Fruit fly (Drosophila melanogaster) ovary, adult (tissue): Measurements from ENCODE around the gene Tsf2.

Source experiments
- CG17801 ChIP-seq: fragments of 200-800 bp; optimal IDR thresholded peaks from 2 replicates; lab custom pipeline; 2019; ENCODE audit warnings: missing biosample characterization, mild to moderate bottlenecking, missing genetic modification characterization, moderate library complexity; ENCODE audit not compliant: partially characterized antibody

Gene Tsf2

DNA sequence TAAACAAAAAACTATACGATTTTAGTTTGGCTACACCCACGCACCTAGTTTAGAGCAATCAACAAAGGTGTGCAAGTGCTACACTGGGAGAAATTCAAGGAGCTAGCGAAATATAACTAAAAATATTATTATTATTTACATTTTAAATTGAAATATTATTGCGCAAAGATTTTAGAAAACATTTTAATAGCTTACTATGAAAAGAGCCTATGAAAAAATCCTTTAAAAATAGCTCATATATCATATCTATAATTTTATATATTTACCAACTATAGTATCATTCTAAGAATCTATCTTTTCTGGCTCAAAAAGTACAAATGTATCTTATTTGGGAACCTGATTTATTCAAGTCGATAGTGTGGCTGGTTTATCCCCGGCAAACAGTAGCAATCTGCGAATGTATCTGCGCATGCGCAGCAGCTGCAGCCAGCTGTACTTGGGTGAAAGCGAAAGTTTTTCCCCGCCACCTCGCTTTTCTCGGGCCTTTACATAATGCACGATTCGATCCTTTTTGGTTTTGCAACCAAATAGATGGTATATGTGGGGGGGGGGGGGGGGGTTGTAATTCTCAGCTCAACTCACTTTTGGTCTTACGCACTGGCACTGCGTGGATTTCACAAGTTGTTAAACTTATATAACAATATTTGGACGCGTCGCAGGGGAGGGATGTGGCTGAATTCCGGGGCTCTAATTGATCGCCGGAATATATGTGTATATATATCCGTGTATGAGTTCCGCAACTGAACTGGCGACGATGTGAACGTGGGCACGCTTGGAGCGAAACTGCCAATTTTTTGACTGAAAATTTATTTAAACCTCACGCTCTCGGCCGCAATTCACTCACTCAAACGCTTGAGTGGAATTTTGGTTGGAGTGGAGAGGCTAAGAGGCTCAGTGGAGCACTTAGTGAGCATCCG, 36.8 kb downstream of the Tsf2 start, which contains the start of gene CG10657:
CG10657 (minus strand) TSS at position 789 of the 917 bp plus-strand sequence.
- no peak for TF ChIP-seq CG17801 (GFP tag; lab: Kevin White, UChicago)

- no peak for TF ChIP-seq CG17801 (GFP tag; lab: Kevin White, UChicago)
These were observed 38.2 kb downstream of the Tsf2 start for dm6 chr3L:12495312-12495725.

DNA sequence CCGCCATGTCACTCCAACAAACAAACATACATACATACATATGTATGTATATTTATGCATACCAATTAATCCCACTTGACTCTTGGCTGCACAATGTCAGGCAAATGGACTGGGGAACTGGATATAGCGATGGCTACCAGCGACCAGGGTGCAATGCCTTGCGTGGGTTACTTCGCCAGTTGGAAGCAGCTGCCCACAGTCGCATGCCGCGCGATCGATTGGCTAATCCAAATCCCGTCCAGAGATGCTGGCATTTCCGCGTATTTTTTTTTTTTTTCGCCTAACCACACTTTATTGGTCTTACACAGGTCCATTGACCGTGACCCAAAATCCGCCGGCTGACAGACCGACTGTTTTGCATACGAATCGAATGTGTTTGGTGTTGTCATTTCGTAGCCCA, 39.3 kb downstream of the Tsf2 start:
- TF ChIP-seq CG17801 (GFP tag; lab: Kevin White, UChicago) = no peak

DNA sequence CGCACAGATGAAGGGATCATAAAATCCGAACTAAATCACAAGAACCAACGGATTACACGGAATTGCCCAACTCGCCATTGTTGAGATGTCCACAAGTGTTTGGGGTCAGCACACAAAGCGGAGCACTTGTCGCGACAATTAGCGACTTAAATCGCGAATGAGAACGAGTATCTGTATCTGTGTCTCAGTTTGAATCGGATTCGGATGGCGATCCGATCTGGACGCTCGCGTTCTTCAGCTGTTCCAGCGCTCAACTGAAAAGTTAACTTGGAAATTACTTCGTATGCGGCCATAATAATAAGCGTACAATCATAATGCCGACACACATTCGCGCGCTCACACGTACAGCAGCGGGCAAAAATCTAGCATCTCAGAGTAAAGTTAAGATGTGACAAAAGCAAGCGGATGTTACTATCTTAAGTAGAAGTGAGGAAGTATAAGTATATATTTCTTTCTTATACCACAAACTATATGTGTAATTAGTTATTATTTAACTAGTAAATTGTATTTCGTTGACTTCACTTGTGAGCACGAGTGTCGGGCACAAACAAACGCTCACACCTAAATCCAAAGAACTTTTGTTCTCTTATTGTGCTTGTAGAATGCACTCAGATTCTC, 43.0 kb downstream of the Tsf2 start, which contains the start of gene CG10660:
CG10660 (minus strand) TSS at position 259 of the 618 bp plus-strand sequence.
- peak; percentile 86 for TF ChIP-seq CG17801 (GFP tag; lab: Kevin White, UChicago)

- TF ChIP-seq CG17801 (GFP tag; lab: Kevin White, UChicago) = no peak
These were observed 43.6 kb downstream of the Tsf2 start for dm6 chr3L:12489952-12490351.

- no peak for TF ChIP-seq CG17801 (GFP tag; lab: Kevin White, UChicago)
These were observed 47.3 kb downstream of the Tsf2 start for dm6 chr3L:12486175-12486574.

DNA sequence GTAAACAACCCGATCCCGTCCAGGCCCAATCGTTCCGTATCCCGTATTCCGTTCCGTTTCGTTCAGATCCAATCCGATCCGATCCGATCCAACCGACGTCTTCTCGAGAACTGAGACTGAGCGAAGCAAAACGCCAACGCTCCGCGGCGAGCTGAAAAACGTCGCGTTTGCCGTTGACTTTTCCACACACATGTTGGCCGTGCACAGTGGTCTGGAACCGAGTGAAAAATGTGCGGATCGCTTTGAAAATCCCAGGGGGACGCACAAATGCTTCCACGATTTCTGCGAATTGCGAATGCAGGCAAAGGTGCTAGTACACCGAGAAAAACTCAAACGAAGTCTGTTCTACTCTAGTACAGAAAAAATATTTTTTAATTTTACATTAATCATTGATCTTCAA, 48.6 kb downstream of the Tsf2 start, which contains the start of gene CG10663:
CG10663 (minus strand) TSS at position 88 of the 400 bp plus-strand sequence.
- TF ChIP-seq CG17801 (GFP tag; lab: Kevin White, UChicago) = no peak

dm6 chr3L:12484464-12484863, 49.1 kb downstream of the Tsf2 start:
- no peak for TF ChIP-seq CG17801 (GFP tag; lab: Kevin White, UChicago)

DNA sequence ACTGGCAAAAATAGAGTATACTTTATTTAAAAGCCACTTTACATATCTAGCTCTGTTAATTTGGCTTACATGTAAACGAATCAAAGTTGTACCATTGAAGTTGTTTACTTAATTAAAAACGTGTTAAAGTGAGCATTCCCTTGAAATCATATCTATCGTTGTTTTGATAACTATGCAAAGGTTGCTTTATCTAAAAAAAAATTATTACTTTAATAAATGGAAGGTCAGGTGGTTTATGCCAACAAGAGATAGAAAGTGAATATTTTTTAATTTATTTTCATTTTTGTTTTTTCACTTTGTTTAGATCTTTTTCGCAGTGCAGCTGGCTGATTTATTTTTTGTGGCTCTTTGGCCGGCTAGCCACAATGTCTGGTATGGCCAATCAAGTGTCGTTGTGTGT, 50.6 kb downstream of the Tsf2 start:
- peak; percentile 17 for TF ChIP-seq CG17801 (GFP tag; lab: Kevin White, UChicago)

dm6 chr3L:12482246-12482645, 51.3 kb downstream of the Tsf2 start, which contains the start of gene CG33725:
Gene CG33725 (plus strand): TSS chr3L:12482609.
- TF ChIP-seq CG17801 (GFP tag; lab: Kevin White, UChicago) = no peak
